Worm (Caenorhabditis elegans) whole organism, L4/young adult: ENCODE measurements around the gene srt-73.
A peak's percentile ranks its signal among the peaks of the same experiment; 100 is the strongest.

Experiments used
- W03F9.2 ChIP-seq: fragments of 150-350 bp; optimal IDR thresholded peaks from 2 replicates; lab custom pipeline; 2014; ENCODE audit warnings: missing biosample characterization, missing genetic modification characterization
- dao-5 ChIP-seq: sonication (generic microtip); optimal IDR thresholded peaks from 2 replicates; lab custom pipeline; 2016; ENCODE audit warnings: missing genotype, missing genetic modification characterization, moderate library complexity, missing compliant biosample characterization
- him-1 ChIP-seq: sonication (generic microtip); optimal IDR thresholded peaks from 2 replicates; lab custom pipeline; 2016; ENCODE audit warnings: missing genotype, missing genetic modification reagents, missing genetic modification characterization, missing compliant biosample characterization

Gene srt-73

ce11 chrIV:7916907-7917306 lies 37.8 kb downstream of the srt-73 start:
- no peak for TF ChIP-seq dao-5 (tag; lab: Kevin White, UChicago)
- no peak for TF ChIP-seq W03F9.2 (tag; lab: Kevin White, UChicago)
- no peak for TF ChIP-seq him-1 (tag; lab: Kevin White, UChicago)

- no peak for TF ChIP-seq W03F9.2 (tag; lab: Kevin White, UChicago)
- no peak for TF ChIP-seq dao-5 (tag; lab: Kevin White, UChicago)
- no peak for TF ChIP-seq him-1 (tag; lab: Kevin White, UChicago)
Observed at ce11 chrIV:7917881-7918280, 38.8 kb downstream of the srt-73 start.

- no peak for TF ChIP-seq dao-5 (tag; lab: Kevin White, UChicago)
- TF ChIP-seq him-1 (tag; lab: Kevin White, UChicago), result no peak
- no peak for TF ChIP-seq W03F9.2 (tag; lab: Kevin White, UChicago)
Observed at ce11 chrIV:7920126-7920525, 41.0 kb downstream of the srt-73 start, which contains the start of gene C49H3.16. Gene C49H3.16, plus strand, starts transcription at chrIV:7920426.

- no peak for TF ChIP-seq dao-5 (tag; lab: Kevin White, UChicago)
- peak; percentile 79 for TF ChIP-seq W03F9.2 (tag; lab: Kevin White, UChicago)
Observed at ce11 chrIV:7923982-7924480, 44.9 kb downstream of the srt-73 start, which contains the start of the genes xpo-3 and C49H3.3. Gene xpo-3, minus strand, starts transcription at chrIV:7924032. Gene C49H3.3, plus strand, starts transcription at chrIV:7924350.

- TF ChIP-seq him-1 (tag; lab: Kevin White, UChicago) (no peak), W03F9.2 (tag; lab: Kevin White, UChicago) (no peak), dao-5 (tag; lab: Kevin White, UChicago) (no peak)
Observed at ce11 chrIV:7924975-7925828, 46.1 kb downstream of the srt-73 start.

- TF ChIP-seq dao-5 (tag; lab: Kevin White, UChicago) (no peak), W03F9.2 (tag; lab: Kevin White, UChicago) (peak; percentile 23)
Observed at ce11 chrIV:7926102-7926840, 47.2 kb downstream of the srt-73 start, which contains the start of gene rps-2. Gene rps-2, minus strand, starts transcription at chrIV:7926391.

ce11 chrIV:7927218-7927617 lies 48.1 kb downstream of the srt-73 start, which contains the start of gene C49H3.12:
Gene C49H3.12, minus strand, starts transcription at chrIV:7927318.
- TF ChIP-seq W03F9.2 (tag; lab: Kevin White, UChicago) (no peak), dao-5 (tag; lab: Kevin White, UChicago) (no peak), him-1 (tag; lab: Kevin White, UChicago) (no peak)

- TF ChIP-seq dao-5 (tag; lab: Kevin White, UChicago), result no peak
Observed at ce11 chrIV:7927852-7928251, 48.7 kb downstream of the srt-73 start, which contains the start of gene gcy-8. Gene gcy-8, plus strand, starts transcription at chrIV:7928152.
